Fruit fly (Drosophila melanogaster): ENCODE measurements around the gene CG17343.

- TF ChIP-seq Smox (GFP tag; optimal IDR thresholded peaks at IDR 0.05) (no peak), Lpt (GFP tag; optimal IDR thresholded peaks at IDR 0.05) (no peak), CG3919 (GFP tag; optimal IDR thresholded peaks at IDR 0.05) (no peak), fd85E (GFP tag; optimal IDR thresholded peaks at IDR 0.05) (no peak), Eip93F (GFP tag; optimal IDR thresholded peaks at IDR 0.05) (no peak), OdsH (GFP tag; optimal IDR thresholded peaks at IDR 0.05) (no peak)
Measured at dm6 chr2L:19015628-19016027, 49.1 kb upstream of the CG17343 start.
